Worm (Caenorhabditis elegans): ENCODE results near the gene srh-257.

ce11 chrV:15444615-15445014 is 37.6 kb downstream of the srh-257 start, which contains the start of gene T26H5.9:
- TF ChIP-seq tbx-11 (GFP tag; IDR thresholded peaks at IDR 0.05) (no peak), hnd-1 (tag; optimal IDR thresholded peaks at IDR 0.05) (no peak), sea-1 (GFP tag; conservative IDR thresholded peaks at IDR 0.05) (no peak), hmbx-1 (tag; optimal IDR thresholded peaks at IDR 0.05) (no peak), scrt-1 (GFP tag; IDR thresholded peaks at IDR 0.05) (no peak)

All from whole organism, early embryonic.